Fruit fly (Drosophila melanogaster) whole organism, embryonic: ENCODE results near the gene CG32820.

Experiments
- CG10267 ChIP-seq: fragments of 200-800 bp; sonication (Bioruptor generic); optimal IDR thresholded peaks from 2 replicates; lab custom pipeline; 2018; ENCODE audit warnings: missing biosample characterization, mild to moderate bottlenecking, missing genetic modification characterization, moderate library complexity
- CG10321 ChIP-seq: fragments of 200-800 bp; sonication (Bioruptor generic); IDR thresholded peaks from 2 replicates; pipeline ENCODE4 v1.3.6; 2022; ENCODE audit warnings: missing biosample characterization, missing genetic modification characterization
- CG10431 ChIP-seq: fragments of 200-800 bp; sonication (Bioruptor generic); optimal IDR thresholded peaks from 3 replicates; lab custom pipeline; 2018; ENCODE audit warnings: missing biosample characterization, mild to moderate bottlenecking, missing genetic modification characterization
- CG10543 ChIP-seq: fragments of 200-800 bp; sonication (Bioruptor generic); optimal IDR thresholded peaks from 3 replicates; lab custom pipeline; 2017; ENCODE audit warnings: missing biosample characterization, mild to moderate bottlenecking, missing genetic modification characterization, moderate library complexity
- CG11456 ChIP-seq: fragments of 200-800 bp; sonication (Bioruptor generic); IDR thresholded peaks from 3 replicates; pipeline ENCODE4 v1.3.6; 2022; ENCODE audit warnings: missing biosample characterization, missing genetic modification characterization
- CG11560 ChIP-seq: fragments of 200-800 bp; sonication (Bioruptor generic); IDR thresholded peaks from 3 replicates; pipeline ENCODE4 v1.3.6; 2022; ENCODE audit warnings: missing biosample characterization, missing genetic modification characterization
- CG12659 ChIP-seq: fragments of 200-800 bp; sonication (Bioruptor generic); optimal IDR thresholded peaks from 3 replicates; lab custom pipeline; 2017; ENCODE audit warnings: mild to moderate bottlenecking, missing biosample characterization, missing genetic modification reagents, missing genetic modification characterization
- CG13624 ChIP-seq: fragments of 200-800 bp; sonication (Bioruptor generic); optimal IDR thresholded peaks from 2 replicates; lab custom pipeline; 2016; ENCODE audit warnings: missing biosample characterization, missing genetic modification characterization
- CG16863 ChIP-seq: fragments of 200-800 bp; sonication (Bioruptor generic); optimal IDR thresholded peaks from 3 replicates; lab custom pipeline; 2016; ENCODE audit warnings: missing biosample characterization, missing genetic modification characterization
- CG18011 ChIP-seq: fragments of 200-800 bp; sonication (Bioruptor generic); optimal IDR thresholded peaks from 2 replicates; lab custom pipeline; 2017; ENCODE audit warnings: missing biosample characterization, missing genetic modification characterization, mild to moderate bottlenecking, moderate library complexity, missing genotype
- CG2202 ChIP-seq: fragments of 200-800 bp; sonication (Bioruptor generic); optimal IDR thresholded peaks from 2 replicates; lab custom pipeline; 2018; ENCODE audit warnings: missing biosample characterization, mild to moderate bottlenecking, missing genetic modification characterization
- CG2678 ChIP-seq: fragments of 200-800 bp; sonication (Bioruptor generic); optimal IDR thresholded peaks from 3 replicates; lab custom pipeline; 2019; ENCODE audit warnings: missing biosample characterization, mild to moderate bottlenecking, missing genetic modification characterization, moderate library complexity
- CG3281 ChIP-seq: fragments of 200-800 bp; sonication (Bioruptor generic); optimal IDR thresholded peaks from 3 replicates; lab custom pipeline; 2017; ENCODE audit warnings: missing biosample characterization, mild to moderate bottlenecking, missing genetic modification characterization
- CG4730 ChIP-seq: fragments of 200-800 bp; sonication (Bioruptor generic); IDR thresholded peaks from 2 replicates; pipeline ENCODE4 v1.3.6; 2022; ENCODE audit warnings: missing biosample characterization, missing genetic modification characterization
- CG5953 ChIP-seq: fragments of 200-800 bp; sonication (Bioruptor generic); IDR thresholded peaks from 2 replicates; pipeline ENCODE4 v1.3.6; 2022; ENCODE audit warnings: missing biosample characterization, missing genetic modification characterization
- CG7556 ChIP-seq: fragments of 200-800 bp; sonication (Bioruptor generic); optimal IDR thresholded peaks from 2 replicates; lab custom pipeline; 2017; ENCODE audit warnings: missing biosample characterization, mild to moderate bottlenecking, missing genetic modification characterization
- CG8281 ChIP-seq: fragments of 200-800 bp; sonication (Bioruptor generic); optimal IDR thresholded peaks from 2 replicates; lab custom pipeline; 2018; ENCODE audit warnings: missing biosample characterization, mild to moderate bottlenecking, missing genetic modification characterization, moderate library complexity
- CG8388 ChIP-seq: fragments of 200-800 bp; sonication (Bioruptor generic); optimal IDR thresholded peaks from 2 replicates; lab custom pipeline; 2019; ENCODE audit warnings: missing biosample characterization, mild to moderate bottlenecking, missing genetic modification characterization, moderate library complexity
- CG9437 ChIP-seq: fragments of 200-800 bp; sonication (Bioruptor generic); optimal IDR thresholded peaks from 2 replicates; lab custom pipeline; 2018; ENCODE audit warnings: missing biosample characterization, mild to moderate bottlenecking, missing genetic modification characterization
- Dp ChIP-seq: fragments of 200-800 bp; sonication (Bioruptor generic); optimal IDR thresholded peaks from 2 replicates; lab custom pipeline; 2018; ENCODE audit warnings: missing biosample characterization, mild to moderate bottlenecking, missing genetic modification characterization, moderate library complexity
- Dref ChIP-seq: fragments of 200-800 bp; sonication (Bioruptor generic); IDR thresholded peaks from 2 replicates; pipeline ENCODE4 v1.3.6; 2022; ENCODE audit warnings: missing biosample characterization, missing genetic modification characterization
- Drgx ChIP-seq: fragments of 200-800 bp; sonication (Bioruptor generic); IDR thresholded peaks from 2 replicates; pipeline ENCODE4 v1.3.6; 2022; ENCODE audit warnings: missing biosample characterization, missing genetic modification characterization
- Jarid2 ChIP-seq: fragments of 200-800 bp; sonication (Bioruptor generic); optimal IDR thresholded peaks from 3 replicates; lab custom pipeline; 2017; ENCODE audit warnings: mild to moderate bottlenecking, missing biosample characterization, missing genetic modification reagents, missing genetic modification characterization
- MTF-1 ChIP-seq: fragments of 200-800 bp; sonication (Bioruptor generic); optimal IDR thresholded peaks from 2 replicates; lab custom pipeline; 2018; ENCODE audit warnings: missing biosample characterization, mild to moderate bottlenecking, missing genetic modification characterization, borderline replicate concordance
- Meics ChIP-seq: fragments of 200-800 bp; sonication (Bioruptor generic); optimal IDR thresholded peaks from 2 replicates; lab custom pipeline; 2017; ENCODE audit warnings: missing biosample characterization, mild to moderate bottlenecking, missing genetic modification characterization
- Mrtf ChIP-seq: fragments of 200-800 bp; sonication (Bioruptor generic); IDR thresholded peaks from 3 replicates; pipeline ENCODE4 v1.3.6; 2022; ENCODE audit warnings: missing biosample characterization, missing genetic modification characterization
- Nf-YA ChIP-seq: fragments of 200-800 bp; sonication (Bioruptor generic); IDR thresholded peaks from 2 replicates; pipeline ENCODE4 v1.3.6; 2022; ENCODE audit warnings: missing biosample characterization, missing genetic modification characterization
- Opbp ChIP-seq: fragments of 200-800 bp; sonication (Bioruptor generic); IDR thresholded peaks from 3 replicates; pipeline ENCODE4 v1.3.6; 2022; ENCODE audit warnings: missing biosample characterization, missing genetic modification characterization; ENCODE audit not compliant: partially characterized antibody
- Ravus ChIP-seq: fragments of 200-800 bp; sonication (Bioruptor generic); IDR thresholded peaks from 2 replicates; pipeline ENCODE4 v1.3.6; 2022; ENCODE audit warnings: missing biosample characterization, missing genetic modification characterization
- Rx ChIP-seq: fragments of 200-800 bp; sonication (Bioruptor generic); IDR thresholded peaks from 2 replicates; pipeline ENCODE4 v1.3.6; 2022; ENCODE audit warnings: missing biosample characterization, missing genetic modification characterization
- YL-1 ChIP-seq: fragments of 200-800 bp; sonication (Bioruptor generic); optimal IDR thresholded peaks from 3 replicates; lab custom pipeline; 2017; ENCODE audit warnings: missing biosample characterization, mild to moderate bottlenecking, missing genetic modification characterization
- ac ChIP-seq: fragments of 200-800 bp; sonication (Bioruptor generic); optimal IDR thresholded peaks from 3 replicates; lab custom pipeline; 2017; ENCODE audit warnings: missing biosample characterization, mild to moderate bottlenecking, missing genetic modification characterization
- aop ChIP-seq: fragments of 200-800 bp; sonication (Bioruptor generic); IDR thresholded peaks from 2 replicates; pipeline ENCODE4 v1.3.6; 2022; ENCODE audit warnings: missing biosample characterization, missing genetic modification characterization
- bigmax ChIP-seq: fragments of 200-800 bp; sonication (Bioruptor generic); optimal IDR thresholded peaks from 2 replicates; lab custom pipeline; 2018; ENCODE audit warnings: missing biosample characterization, mild to moderate bottlenecking, missing genetic modification characterization
- bsh ChIP-seq, 2 experiments: fragments of 200-800 bp; sonication (Bioruptor generic); optimal IDR thresholded peaks; 2 replicates each; lab custom pipeline; 2017 to 2018; ENCODE audit warnings: mild to moderate bottlenecking in 2 of 2, missing biosample characterization in 2 of 2, missing genetic modification characterization in 2 of 2, moderate library complexity in 1 of 2
- cato ChIP-seq: fragments of 200-800 bp; sonication (Bioruptor generic); optimal IDR thresholded peaks from 2 replicates; lab custom pipeline; 2016; ENCODE audit warnings: missing biosample characterization, missing genetic modification characterization, borderline replicate concordance
- crc ChIP-seq: fragments of 200-800 bp; sonication (Bioruptor generic); optimal IDR thresholded peaks from 2 replicates; lab custom pipeline; 2016; ENCODE audit warnings: missing biosample characterization, missing genetic modification characterization
- dan ChIP-seq: fragments of 200-800 bp; sonication (Bioruptor generic); IDR thresholded peaks from 2 replicates; pipeline ENCODE4 v1.3.6; 2022; ENCODE audit warnings: missing biosample characterization, missing genetic modification characterization
- fd3F ChIP-seq: fragments of 200-800 bp; sonication (Bioruptor generic); optimal IDR thresholded peaks from 2 replicates; lab custom pipeline; 2018; ENCODE audit warnings: missing biosample characterization, mild to moderate bottlenecking, missing genetic modification characterization, moderate library complexity
- grau ChIP-seq: fragments of 200-800 bp; optimal IDR thresholded peaks from 3 replicates; lab custom pipeline; 2019; ENCODE audit warnings: missing biosample characterization, mild to moderate bottlenecking, missing genetic modification characterization, moderate library complexity
- hth ChIP-seq: fragments of >200 bp; optimal IDR thresholded peaks from 2 replicates; lab custom pipeline; 2017; ENCODE audit warnings: inconsistent platforms
- kni ChIP-seq: fragments of 200-800 bp; sonication (Bioruptor generic); optimal IDR thresholded peaks from 3 replicates; lab custom pipeline; 2017; ENCODE audit warnings: mild to moderate bottlenecking, missing biosample characterization, missing genetic modification reagents, missing genetic modification characterization
- mirr ChIP-seq: fragments of 200-800 bp; sonication (Bioruptor generic); optimal IDR thresholded peaks from 3 replicates; lab custom pipeline; 2018; ENCODE audit warnings: missing biosample characterization, mild to moderate bottlenecking, missing genetic modification characterization
- mld ChIP-seq: fragments of 200-800 bp; sonication (Bioruptor generic); IDR thresholded peaks from 3 replicates; pipeline ENCODE4 v1.3.6; 2022; ENCODE audit warnings: missing biosample characterization, missing genetic modification characterization; ENCODE audit not compliant: partially characterized antibody
- pan ChIP-seq, 4 experiments: fragments of >200 bp in 3 of 4; fragments of 200-800 bp in 1 of 4; sonication (Bioruptor generic) in 1 of 4; optimal IDR thresholded peaks in 3 of 4; IDR thresholded peaks in 1 of 4; 2 replicates each; pipeline versions ENCODE4 v1.3.6 to Lab custom; 2017 to 2022; ENCODE audit warnings: missing biosample characterization in 2 of 4, missing genetic modification characterization in 2 of 4, mixed read lengths in 1 of 4
- pros ChIP-seq: fragments of 200-800 bp; sonication (Bioruptor generic); optimal IDR thresholded peaks from 3 replicates; lab custom pipeline; 2019; ENCODE audit warnings: missing biosample characterization, mild to moderate bottlenecking, missing genetic modification characterization, moderate library complexity
- run ChIP-seq: fragments of 200-800 bp; sonication (Bioruptor generic); optimal IDR thresholded peaks from 3 replicates; lab custom pipeline; 2018; ENCODE audit warnings: missing biosample characterization, mild to moderate bottlenecking, missing genetic modification characterization
- sd ChIP-seq: fragments of 200-800 bp; sonication (Bioruptor generic); optimal IDR thresholded peaks from 3 replicates; lab custom pipeline; 2018; ENCODE audit warnings: missing biosample characterization, mild to moderate bottlenecking, missing genetic modification characterization, moderate library complexity
- sisA ChIP-seq: fragments of 200-800 bp; sonication (Bioruptor generic); IDR thresholded peaks from 2 replicates; pipeline ENCODE4 v1.3.6; 2022; ENCODE audit warnings: missing biosample characterization, missing genetic modification characterization
- vfl ChIP-seq: fragments of 200-800 bp; sonication (Bioruptor generic); optimal IDR thresholded peaks from 2 replicates; lab custom pipeline; 2016; ENCODE audit warnings: missing biosample characterization, missing genetic modification characterization

The CG32820 gene

DNA sequence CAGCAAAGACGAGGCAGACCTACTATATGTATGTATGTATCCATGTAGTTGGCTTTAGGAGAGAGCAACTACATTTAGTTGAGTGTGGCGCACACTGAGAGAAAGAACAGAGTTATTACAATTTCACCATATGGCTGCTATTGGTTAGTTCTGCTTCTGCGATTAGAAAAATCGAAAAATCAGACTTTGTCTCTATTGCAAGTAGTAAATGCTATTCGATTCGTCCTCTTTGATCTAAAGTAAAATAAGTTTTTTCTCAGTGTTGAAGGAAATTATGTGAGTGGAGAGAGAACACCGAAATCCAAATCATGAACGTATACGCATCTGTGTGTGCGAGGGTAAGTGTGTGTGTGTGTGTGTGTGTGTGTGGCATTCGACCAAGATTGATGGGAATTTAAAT lies 21.1 kb downstream of the CG32820 start (continued):
- peak; percentile 11 for TF ChIP-seq vfl (GFP tag; lab: Kevin White, UChicago)
- TF ChIP-seq CG10267 (tag; lab: Kevin White, UChicago): peak; percentile 85
- peak; percentile 86 for TF ChIP-seq CG2678 (tag; lab: Kevin White, UChicago)
- TF ChIP-seq aop (GFP tag; lab: Robert Waterston, UW): 0 out of 2 replicates have a peak, but pooled peaks have one; percentile 34
- TF ChIP-seq CG13624 (GFP tag; lab: Kevin White, UChicago): peak; percentile 66
- no peak for TF ChIP-seq kni (GFP tag; lab: Kevin White, UChicago)
- peak; percentile 57 for TF ChIP-seq CG8281 (tag; lab: Kevin White, UChicago)
- TF ChIP-seq CG5953: no peak
- peak; percentile 32 to 91 for TF ChIP-seq bsh (GFP tag; optimal IDR thresholded peaks at IDR 0.05; lab: Kevin White, UChicago)
- peak; percentile 84 for TF ChIP-seq CG16863 (GFP tag; lab: Kevin White, UChicago)
- TF ChIP-seq MTF-1 (GFP tag; lab: Kevin White, UChicago): peak; percentile 43
- no peak for TF ChIP-seq CG10543 (GFP tag; lab: Kevin White, UChicago)
- TF ChIP-seq Rx (GFP tag; lab: Robert Waterston, UW): peak; percentile 75
- no peak for TF ChIP-seq mld (GFP tag; lab: Robert Waterston, UW)
- peak; percentile 57 for TF ChIP-seq run (tag; lab: Kevin White, UChicago)
- TF ChIP-seq fd3F: peak; percentile 42
- no peak for TF ChIP-seq pan (optimal IDR thresholded peaks at IDR 0.05; lab: Kevin White, UChicago)
- peak in 1 of 2 experiments; percentile 83 for TF ChIP-seq pan (GFP tag; optimal IDR thresholded peaks at IDR 0.05 in 1 of 2, IDR thresholded peaks at IDR 0.05 in 1 of 2)
- peak; percentile 70 for TF ChIP-seq cato (GFP tag; lab: Kevin White, UChicago)
- TF ChIP-seq CG7556 (GFP tag; lab: Kevin White, UChicago): peak; percentile 70
- TF ChIP-seq CG10431 (GFP tag; lab: Kevin White, UChicago): peak; percentile 30
- no peak for TF ChIP-seq YL-1 (GFP tag; lab: Kevin White, UChicago)
- no peak for TF ChIP-seq mirr
- TF ChIP-seq Drgx: peak; percentile 91
- peak; percentile 77 for TF ChIP-seq CG11456
- TF ChIP-seq Dref (GFP tag; lab: Robert Waterston, UW): no peak
- peak; percentile 60 for TF ChIP-seq Meics (GFP tag; lab: Kevin White, UChicago)
- peak; percentile 71 for TF ChIP-seq CG2202 (tag; lab: Kevin White, UChicago)
- TF ChIP-seq Opbp (GFP tag; lab: Robert Waterston, UW): no peak
- TF ChIP-seq CG11560 (tag; lab: Robert Waterston, UW): peak; percentile 72; the same call in 2 of the 3 replicates
- peak; percentile 52 for TF ChIP-seq CG12659
- peak; percentile 49 for TF ChIP-seq crc
- TF ChIP-seq CG9437: peak; percentile 50
- TF ChIP-seq CG4730 (GFP tag; lab: Robert Waterston, UW): peak; percentile 77
- TF ChIP-seq Dp (GFP tag; lab: Kevin White, UChicago): no peak
- peak; percentile 31 for TF ChIP-seq CG18011
- TF ChIP-seq Nf-YA (GFP tag; lab: Robert Waterston, UW): peak; percentile 68
- TF ChIP-seq bigmax: peak; percentile 12
- peak; percentile 89 for TF ChIP-seq sisA (GFP tag; lab: Robert Waterston, UW)
- peak; percentile 78; the same call in 1 of the 2 replicates for TF ChIP-seq dan
- peak; percentile 85 for TF ChIP-seq Mrtf (GFP tag; lab: Robert Waterston, UW)
- TF ChIP-seq Jarid2 (GFP tag; lab: Kevin White, UChicago): peak; percentile 23
- peak; percentile 81 for TF ChIP-seq grau (tag; lab: Kevin White, UChicago)
- TF ChIP-seq pros: no peak
- no peak for TF ChIP-seq CG10321 (GFP tag; lab: Robert Waterston, UW)
- TF ChIP-seq Ravus (GFP tag; lab: Robert Waterston, UW): peak; percentile 3
- TF ChIP-seq ac (GFP tag; lab: Kevin White, UChicago): peak; percentile 50
- peak; percentile 83 for TF ChIP-seq CG8388 (GFP tag; lab: Kevin White, UChicago)
- TF ChIP-seq CG3281 (GFP tag; lab: Kevin White, UChicago): peak; percentile 58
- no peak for TF ChIP-seq hth (lab: Kevin White, UChicago)
- TF ChIP-seq sd (tag; lab: Kevin White, UChicago): peak; percentile 28
